Worm (Caenorhabditis elegans) whole organism, L2 larva: ENCODE measurements around the gene nrde-4.

Source experiments
- C34F6.9 ChIP-seq: fragments of 150-350 bp; optimal IDR thresholded peaks from 2 replicates; lab custom pipeline; 2014; ENCODE audit warnings: missing biosample characterization, missing genetic modification characterization
- F13H6.1 ChIP-seq: sonication (generic microtip); optimal IDR thresholded peaks from 2 replicates; lab custom pipeline; 2016; ENCODE audit warnings: missing genetic modification characterization, missing compliant biosample characterization
- Y55F3AM.14 ChIP-seq: fragments of 200-800 bp; sonication (Bioruptor generic); optimal IDR thresholded peaks from 2 replicates; lab custom pipeline; 2018; ENCODE audit warnings: mild to moderate bottlenecking, missing genetic modification characterization, missing compliant biosample characterization
- alr-1 ChIP-seq: fragments of 150-350 bp; optimal IDR thresholded peaks from 2 replicates; lab custom pipeline; 2014; ENCODE audit warnings: missing biosample characterization, missing genetic modification characterization
- aly-2 ChIP-seq: fragments of 150-350 bp; optimal IDR thresholded peaks from 2 replicates; lab custom pipeline; 2014; ENCODE audit warnings: missing biosample characterization, missing genetic modification characterization
- ama-1 ChIP-seq: fragments of 150-350 bp; optimal IDR thresholded peaks from 2 replicates; lab custom pipeline; 2018; ENCODE audit warnings: inconsistent platforms
- blmp-1 ChIP-seq: sonication (generic microtip); optimal IDR thresholded peaks from 2 replicates; lab custom pipeline; 2017; ENCODE audit warnings: missing genetic modification characterization, mild to moderate bottlenecking, missing compliant biosample characterization, antibody characterized with exemption, moderate library complexity; ENCODE audit not compliant: insufficient read depth
- ceh-82 ChIP-seq: fragments of 150-350 bp; optimal IDR thresholded peaks from 2 replicates; lab custom pipeline; 2014; ENCODE audit warnings: missing biosample characterization, missing genetic modification characterization
- crh-2 ChIP-seq: sonication (generic microtip); optimal IDR thresholded peaks from 2 replicates; lab custom pipeline; 2017; ENCODE audit warnings: missing biosample characterization, missing genetic modification characterization
- elt-1 ChIP-seq: fragments of 150-350 bp; optimal IDR thresholded peaks from 2 replicates; lab custom pipeline; 2014; ENCODE audit warnings: missing biosample characterization, missing genetic modification characterization
- elt-3 ChIP-seq: sonication (generic microtip); optimal IDR thresholded peaks from 2 replicates; lab custom pipeline; 2017; ENCODE audit warnings: missing biosample characterization, missing genetic modification characterization
- fos-1 ChIP-seq: fragments of 150-350 bp; optimal IDR thresholded peaks from 2 replicates; lab custom pipeline; 2014; ENCODE audit warnings: missing biosample characterization, missing genetic modification characterization
- lin-11 ChIP-seq: fragments of 150-350 bp; sonication (generic microtip); optimal IDR thresholded peaks from 2 replicates; lab custom pipeline; 2014; ENCODE audit warnings: missing biosample characterization, missing genetic modification characterization, inconsistent platforms, mixed read lengths
- lin-13 ChIP-seq: fragments of 150-350 bp; optimal IDR thresholded peaks from 2 replicates; lab custom pipeline; 2014; ENCODE audit warnings: missing biosample characterization, missing genetic modification reagents, missing genetic modification characterization
- lin-39 ChIP-seq: fragments of 150-350 bp; optimal IDR thresholded peaks from 2 replicates; lab custom pipeline; 2014; ENCODE audit warnings: missing biosample characterization, missing genetic modification reagents, missing genetic modification characterization
- lsy-2 ChIP-seq, 2 experiments: fragments of 150-350 bp in 1 of 2; sonication (generic microtip) in 1 of 2; optimal IDR thresholded peaks; 2 replicates each; lab custom pipeline; 2014 to 2017; ENCODE audit warnings: missing biosample characterization in 2 of 2, missing genetic modification characterization in 2 of 2
- mab-5 ChIP-seq: fragments of 150-350 bp; optimal IDR thresholded peaks from 2 replicates; lab custom pipeline; 2014; ENCODE audit warnings: missing biosample characterization, missing genetic modification characterization
- mdl-1 ChIP-seq, 2 experiments: fragments of 150-350 bp in 1 of 2; sonication (generic microtip) in 1 of 2; optimal IDR thresholded peaks; 2 replicates each; lab custom pipeline; 2017; ENCODE audit warnings: missing biosample characterization in 2 of 2, missing genetic modification characterization in 2 of 2
- nhr-10 ChIP-seq: sonication (generic microtip); optimal IDR thresholded peaks from 2 replicates; lab custom pipeline; 2017; ENCODE audit warnings: missing biosample characterization, missing genetic modification characterization
- nhr-12 ChIP-seq: fragments of 150-350 bp; optimal IDR thresholded peaks from 2 replicates; lab custom pipeline; 2014; ENCODE audit warnings: missing biosample characterization, missing genetic modification characterization
- nhr-129 ChIP-seq: fragments of 150-350 bp; optimal IDR thresholded peaks from 2 replicates; lab custom pipeline; 2014; ENCODE audit warnings: missing biosample characterization, missing genetic modification characterization
- nhr-21 ChIP-seq: fragments of 150-350 bp; optimal IDR thresholded peaks from 2 replicates; lab custom pipeline; 2014; ENCODE audit warnings: missing biosample characterization, missing genetic modification characterization
- nhr-23 ChIP-seq: fragments of 150-350 bp; optimal IDR thresholded peaks from 2 replicates; lab custom pipeline; 2014; ENCODE audit warnings: missing biosample characterization, missing genetic modification reagents, missing genetic modification characterization
- nhr-25 ChIP-seq: fragments of 150-350 bp; sonication (generic microtip); optimal IDR thresholded peaks from 3 replicates; lab custom pipeline; 2014; ENCODE audit warnings: missing biosample characterization, missing genetic modification characterization
- nhr-6 ChIP-seq: fragments of 150-350 bp; optimal IDR thresholded peaks from 2 replicates; lab custom pipeline; 2014; ENCODE audit warnings: missing biosample characterization, missing genetic modification characterization
- nhr-77 ChIP-seq: fragments of 150-350 bp; optimal IDR thresholded peaks from 2 replicates; lab custom pipeline; 2014; ENCODE audit warnings: missing biosample characterization, missing genetic modification characterization
- sem-4 ChIP-seq: fragments of 150-350 bp; optimal IDR thresholded peaks from 2 replicates; lab custom pipeline; 2014; ENCODE audit warnings: missing biosample characterization, missing genetic modification reagents, missing genetic modification characterization
- sma-9 ChIP-seq, 2 experiments: fragments of 150-350 bp in 1 of 2; sonication (generic microtip) in 1 of 2; optimal IDR thresholded peaks; 2 replicates each; lab custom pipeline; 2014 to 2016; ENCODE audit warnings: missing genetic modification characterization in 2 of 2, mild to moderate bottlenecking in 1 of 2, missing biosample characterization in 1 of 2, missing compliant biosample characterization in 1 of 2, missing genetic modification reagents in 1 of 2, moderate library complexity in 1 of 2
- snpc-4 ChIP-seq: fragments of 150-350 bp; optimal IDR thresholded peaks from 2 replicates; lab custom pipeline; 2014; ENCODE audit warnings: missing biosample characterization, missing genetic modification characterization
- unc-55 ChIP-seq: fragments of 150-350 bp; sonication (generic microtip); optimal IDR thresholded peaks from 3 replicates; lab custom pipeline; 2014; ENCODE audit warnings: missing biosample characterization, missing genetic modification reagents, missing genetic modification characterization
- unc-62 ChIP-seq: fragments of 150-350 bp; optimal IDR thresholded peaks from 2 replicates; lab custom pipeline; 2014; ENCODE audit warnings: missing biosample characterization, missing genetic modification reagents, missing genetic modification characterization
- ztf-11 ChIP-seq: sonication (generic microtip); optimal IDR thresholded peaks from 2 replicates; lab custom pipeline; 2017; ENCODE audit warnings: missing biosample characterization, missing genetic modification characterization
- ztf-4 ChIP-seq: fragments of 150-350 bp; optimal IDR thresholded peaks from 2 replicates; lab custom pipeline; 2014; ENCODE audit warnings: missing biosample characterization, missing genetic modification characterization

Gene nrde-4

ce11 chrIV:7689326-7689725 is 35.3 kb upstream of the nrde-4 start:
- TF ChIP-seq sma-9 (GFP tag; optimal IDR thresholded peaks at IDR 0.05; lab: Kevin White, UChicago) (peak; percentile 17), sma-9 (tag; optimal IDR thresholded peaks at IDR 0.05; lab: Kevin White, UChicago) (no peak), sem-4 (tag; lab: Kevin White, UChicago) (no peak), nhr-21 (no peak), fos-1 (tag; lab: Kevin White, UChicago) (peak; percentile 73), nhr-129 (peak; percentile 75), aly-2 (tag; lab: Kevin White, UChicago) (no peak), ztf-11 (no peak), unc-55 (GFP tag; lab: Kevin White, UChicago) (no peak), snpc-4 (tag; lab: Kevin White, UChicago) (no peak), unc-62 (GFP tag; lab: Kevin White, UChicago) (no peak), nhr-23 (tag; lab: Kevin White, UChicago) (no peak), lin-13 (no peak), nhr-77 (tag; lab: Kevin White, UChicago) (no peak), crh-2 (tag; lab: Kevin White, UChicago) (peak; percentile 30), F13H6.1 (no peak)

- TF ChIP-seq fos-1 (tag; lab: Kevin White, UChicago) (peak; percentile 55), nhr-129 (no peak), sma-9 (GFP tag; optimal IDR thresholded peaks at IDR 0.05; lab: Kevin White, UChicago) (peak; percentile 18), sma-9 (tag; optimal IDR thresholded peaks at IDR 0.05; lab: Kevin White, UChicago) (no peak), crh-2 (tag; lab: Kevin White, UChicago) (peak; percentile 55), F13H6.1 (peak; percentile 10)
Measured at ce11 chrIV:7679120-7679519, 25.1 kb upstream of the nrde-4 start.

ce11 chrIV:7674874-7675273 is 20.8 kb upstream of the nrde-4 start, which contains the start of gene itr-1:
Gene itr-1 (plus strand): TSS chrIV:7675174.
- TF ChIP-seq blmp-1 (no peak), nhr-77 (tag; lab: Kevin White, UChicago) (no peak), nhr-10 (tag; lab: Kevin White, UChicago) (no peak), C34F6.9 (tag; lab: Kevin White, UChicago) (no peak), aly-2 (tag; lab: Kevin White, UChicago) (no peak)

- TF ChIP-seq elt-1 (no peak), ama-1 (no peak)
- TF ChIP-seq, all 48 proteins: peak for 0
Measured at ce11 chrIV:7672872-7673271, 18.8 kb upstream of the nrde-4 start, which contains the start of gene C08G9.2. Gene C08G9.2 (minus strand): TSS chrIV:7672972.

- TF ChIP-seq snpc-4 (tag; lab: Kevin White, UChicago) (peak; percentile 6), mab-5 (tag; lab: Kevin White, UChicago) (peak; percentile 43), lsy-2 (tag; optimal IDR thresholded peaks at IDR 0.05; lab: Kevin White, UChicago) (no peak), lin-11 (no peak), nhr-12 (no peak), nhr-129 (peak; percentile 26), Y55F3AM.14 (peak; percentile 4)
Measured at ce11 chrIV:7663006-7663405, 8.9 kb upstream of the nrde-4 start.

- peak in 1 of 2 experiments; percentile 6 for TF ChIP-seq lsy-2 (tag; optimal IDR thresholded peaks at IDR 0.05; lab: Kevin White, UChicago)
- TF ChIP-seq elt-3 (tag; lab: Kevin White, UChicago): no peak
- peak; percentile 69 for TF ChIP-seq mab-5 (tag; lab: Kevin White, UChicago)
- TF ChIP-seq nhr-25 (tag; lab: Kevin White, UChicago): no peak
Measured at ce11 chrIV:7661569-7661968, 7.5 kb upstream of the nrde-4 start.

ce11 chrIV:7659481-7659880 is 5.4 kb upstream of the nrde-4 start:
- TF ChIP-seq ceh-82 (tag; lab: Kevin White, UChicago) (no peak), snpc-4 (tag; lab: Kevin White, UChicago) (no peak), alr-1 (no peak), crh-2 (tag; lab: Kevin White, UChicago) (no peak), sem-4 (tag; lab: Kevin White, UChicago) (peak; percentile 78), elt-1 (no peak), C34F6.9 (tag; lab: Kevin White, UChicago) (peak; percentile 9), sma-9 (GFP tag; optimal IDR thresholded peaks at IDR 0.05; lab: Kevin White, UChicago) (peak; percentile 57), sma-9 (tag; optimal IDR thresholded peaks at IDR 0.05; lab: Kevin White, UChicago) (no peak), F13H6.1 (peak; percentile 19), lin-39 (tag; lab: Kevin White, UChicago) (no peak), nhr-21 (no peak), nhr-77 (tag; lab: Kevin White, UChicago) (no peak), nhr-129 (peak; percentile 18), ztf-4 (tag; lab: Kevin White, UChicago) (no peak), mdl-1 (tag; optimal IDR thresholded peaks at IDR 0.05; lab: Kevin White, UChicago) (no peak), nhr-6 (no peak), ama-1 (no peak), ztf-11 (no peak)
